Fruit fly (Drosophila melanogaster): ENCODE measurements around the gene CG3557.

CG3557 gene

DNA sequence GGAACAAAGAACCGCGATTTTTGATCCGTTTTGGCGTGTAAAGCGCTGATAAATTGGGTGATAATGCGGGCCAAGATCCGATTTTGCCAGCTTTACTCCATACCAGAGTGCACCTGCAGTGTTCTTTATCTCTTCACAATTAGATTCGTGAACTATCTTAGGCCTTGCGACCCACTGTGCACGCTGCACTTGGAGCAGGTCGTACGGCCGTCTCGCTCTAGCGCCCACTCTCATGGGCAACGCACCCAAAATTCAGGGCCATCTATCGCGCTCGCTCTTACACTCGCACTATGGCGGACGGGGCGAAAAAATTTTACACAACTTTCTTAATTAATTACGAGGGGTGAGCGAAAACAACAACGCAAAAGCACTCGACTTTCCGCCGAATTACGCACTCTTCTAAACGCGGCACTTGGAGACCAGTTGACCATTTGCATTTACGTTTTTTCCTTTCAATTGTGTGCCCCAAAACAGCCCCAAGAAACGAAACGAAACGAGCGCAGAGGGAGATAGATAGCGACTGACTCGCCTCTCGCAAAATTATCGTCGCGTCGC is 21.3 kb downstream of the CG3557 start:
- TF ChIP-seq insv (optimal IDR thresholded peaks at IDR 0.05): no peak
- TF ChIP-seq h (optimal IDR thresholded peaks at IDR 0.05): no peak
- no peak for TF ChIP-seq Sin3A (optimal IDR thresholded peaks at IDR 0.05)
- TF ChIP-seq Myc (optimal IDR thresholded peaks at IDR 0.05): no peak
- TF ChIP-seq psq (optimal IDR thresholded peaks at IDR 0.05): no peak
- TF ChIP-seq ttk (optimal IDR thresholded peaks at IDR 0.05): no peak

DNA sequence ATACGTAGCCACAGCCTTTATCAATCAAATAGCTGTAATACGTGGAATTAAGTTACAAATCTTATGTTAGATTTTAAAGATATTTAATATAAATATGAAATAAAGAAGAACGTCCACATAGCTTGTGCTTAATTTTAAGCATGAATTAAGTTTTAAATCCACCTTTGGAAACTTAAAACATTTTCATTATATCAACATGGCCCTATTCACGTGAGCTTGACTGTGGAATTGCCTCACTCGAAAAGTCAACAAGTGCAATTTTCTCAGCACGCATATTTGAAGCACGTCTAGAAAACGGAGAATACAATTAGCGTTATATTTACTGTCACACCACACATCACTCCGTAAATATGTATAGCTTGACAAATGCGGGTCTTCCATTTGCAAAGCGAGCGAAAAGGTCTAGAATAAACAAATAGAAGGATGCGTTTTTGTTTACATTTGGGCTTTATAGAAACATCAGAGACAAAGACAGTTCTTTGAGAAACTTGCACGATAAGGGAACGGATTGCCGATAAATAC is 21.9 kb downstream of the CG3557 start:
- TF ChIP-seq h (optimal IDR thresholded peaks at IDR 0.05) (no peak), psq (optimal IDR thresholded peaks at IDR 0.05) (no peak), Myc (optimal IDR thresholded peaks at IDR 0.05) (no peak), ttk (optimal IDR thresholded peaks at IDR 0.05) (no peak), insv (optimal IDR thresholded peaks at IDR 0.05) (no peak), Sin3A (optimal IDR thresholded peaks at IDR 0.05) (no peak)

DNA sequence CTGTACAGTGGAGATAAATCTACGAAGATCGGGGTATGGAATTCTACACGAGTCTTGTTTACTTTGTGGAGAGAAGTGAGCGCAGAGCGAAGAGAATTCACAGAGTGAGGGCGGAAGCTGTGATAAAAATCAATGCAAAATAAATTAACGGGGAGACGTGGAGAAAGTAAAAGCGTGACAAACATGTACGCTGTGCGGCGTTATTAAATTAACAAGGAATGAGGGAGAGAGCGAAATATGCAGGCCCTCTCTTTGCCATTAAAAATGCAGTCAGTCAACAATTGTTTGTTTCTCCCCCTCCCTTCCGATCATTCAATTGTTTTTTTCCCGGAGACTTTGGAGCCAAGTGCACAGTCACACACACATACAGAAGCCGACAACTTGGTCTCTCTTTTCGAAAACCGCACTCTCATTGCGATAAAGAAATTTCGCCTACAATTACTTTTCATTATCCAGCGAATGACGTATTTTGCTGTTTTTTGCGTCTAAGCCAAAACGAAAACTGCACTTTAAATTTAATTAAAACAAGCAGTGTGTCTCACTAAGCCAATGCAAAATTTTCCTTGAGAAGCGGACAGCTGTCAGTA is 22.7 kb downstream of the CG3557 start:
- no peak for TF ChIP-seq h (optimal IDR thresholded peaks at IDR 0.05)
- TF ChIP-seq insv (optimal IDR thresholded peaks at IDR 0.05): no peak
- TF ChIP-seq Myc (optimal IDR thresholded peaks at IDR 0.05): no peak
- TF ChIP-seq ttk (optimal IDR thresholded peaks at IDR 0.05): no peak
- no peak for TF ChIP-seq Sin3A (optimal IDR thresholded peaks at IDR 0.05)
- no peak for TF ChIP-seq psq (optimal IDR thresholded peaks at IDR 0.05)

DNA sequence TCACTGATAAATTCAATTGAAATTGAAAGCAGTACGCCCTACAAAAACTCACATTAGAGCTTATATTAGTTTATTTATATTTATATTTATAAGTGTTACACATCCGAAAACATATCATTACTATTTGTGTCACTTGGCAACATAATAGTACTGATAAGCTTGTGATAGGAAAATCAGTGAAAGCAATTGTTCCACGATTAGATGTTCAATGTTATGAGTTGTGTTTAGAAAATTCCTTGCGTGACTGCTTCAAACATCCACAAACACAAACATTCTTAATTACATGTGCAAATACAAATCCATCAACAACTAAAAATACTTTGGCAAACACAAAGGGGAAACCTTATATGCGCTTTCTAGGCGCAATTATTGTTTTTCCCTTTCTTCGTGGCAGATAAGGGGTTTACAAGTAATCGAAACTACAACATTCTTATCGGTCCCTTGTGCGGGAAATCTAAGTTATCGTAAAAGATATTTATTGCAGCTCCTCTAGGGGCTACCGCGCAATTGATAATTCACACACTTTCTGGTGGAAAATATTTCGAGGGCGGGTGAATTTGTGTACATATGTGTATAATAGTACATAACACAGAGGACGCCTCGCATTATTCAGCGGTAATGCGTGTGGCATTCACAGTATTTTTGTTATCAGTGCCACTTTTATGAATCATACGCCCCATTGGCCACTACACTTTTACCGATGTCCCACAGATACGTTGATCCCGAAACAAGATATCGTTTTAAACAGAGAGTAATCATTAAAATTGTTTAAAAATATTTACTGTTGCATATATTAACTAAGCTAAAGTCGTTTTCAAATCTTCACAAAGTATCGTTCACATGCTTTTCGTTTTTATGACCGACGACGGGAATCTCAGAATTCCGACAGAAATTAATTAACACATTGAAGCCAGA is 23.4 kb downstream of the CG3557 start:
- no peak for TF ChIP-seq Sin3A (optimal IDR thresholded peaks at IDR 0.05)
- no peak for TF ChIP-seq h (optimal IDR thresholded peaks at IDR 0.05)
- TF ChIP-seq Myc (optimal IDR thresholded peaks at IDR 0.05): no peak
- TF ChIP-seq insv (optimal IDR thresholded peaks at IDR 0.05): no peak
- TF ChIP-seq ttk (optimal IDR thresholded peaks at IDR 0.05): no peak
- TF ChIP-seq psq (optimal IDR thresholded peaks at IDR 0.05): no peak

DNA sequence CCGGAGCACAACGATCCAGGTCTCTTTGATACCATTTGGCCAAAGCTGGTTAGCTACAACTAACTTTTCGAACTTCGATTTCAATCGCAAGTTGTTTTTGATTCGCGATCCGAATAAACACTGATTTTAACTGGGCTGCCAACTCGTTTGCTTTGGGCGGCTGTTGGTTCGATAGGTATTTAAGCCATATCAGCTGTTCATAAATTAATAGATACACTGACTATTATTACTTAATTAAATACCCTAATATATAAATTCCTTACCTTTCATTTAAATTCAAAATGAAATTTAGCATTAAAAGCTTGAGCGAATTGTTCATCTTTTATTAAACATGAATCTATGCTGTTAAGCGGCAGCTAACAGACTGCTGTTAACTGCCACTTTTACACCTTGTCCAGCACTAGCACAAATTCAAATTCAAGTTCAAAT is 28.4 kb downstream of the CG3557 start, which contains the start of gene CG9967:
CG9967 (minus strand) TSS at position 129 of the 429 bp plus-strand sequence.
- no peak for TF ChIP-seq ttk (optimal IDR thresholded peaks at IDR 0.05)
- TF ChIP-seq insv (optimal IDR thresholded peaks at IDR 0.05): no peak
- no peak for TF ChIP-seq Myc (optimal IDR thresholded peaks at IDR 0.05)
- TF ChIP-seq Sin3A (optimal IDR thresholded peaks at IDR 0.05): no peak
- TF ChIP-seq psq (optimal IDR thresholded peaks at IDR 0.05): no peak
- no peak for TF ChIP-seq h (optimal IDR thresholded peaks at IDR 0.05)

DNA sequence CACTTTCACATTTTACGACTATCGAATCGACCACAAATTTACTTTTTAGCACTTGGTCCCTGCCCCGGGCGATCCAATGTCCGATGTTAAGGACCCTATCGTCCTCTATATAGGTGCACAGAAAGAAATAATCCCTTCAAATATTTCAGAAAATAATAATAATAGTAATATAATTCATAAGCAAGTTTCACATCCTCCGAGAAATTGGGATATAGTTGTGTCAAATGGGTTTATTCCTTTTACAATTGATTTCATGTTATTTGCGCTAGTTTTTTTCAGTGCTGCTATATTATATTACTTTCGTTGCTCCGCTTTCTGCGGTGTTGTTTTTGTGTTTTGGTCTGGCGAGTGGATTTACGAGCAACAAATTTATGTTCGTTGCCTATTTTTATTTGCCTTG is 37.1 kb downstream of the CG3557 start:
- no peak for TF ChIP-seq Myc (optimal IDR thresholded peaks at IDR 0.05)
- TF ChIP-seq Sin3A (optimal IDR thresholded peaks at IDR 0.05): no peak
- no peak for TF ChIP-seq insv (optimal IDR thresholded peaks at IDR 0.05)
- TF ChIP-seq h (optimal IDR thresholded peaks at IDR 0.05): no peak
- no peak for TF ChIP-seq ttk (optimal IDR thresholded peaks at IDR 0.05)
- TF ChIP-seq psq (optimal IDR thresholded peaks at IDR 0.05): no peak
